Fruit fly (Drosophila melanogaster) whole organism, embryonic: ENCODE measurements around the gene Nsf2.

Experiments used
- Abd-B ChIP-seq: fragments of 200-800 bp; sonication (Bioruptor generic); optimal IDR thresholded peaks from 2 replicates; lab custom pipeline; 2018; ENCODE audit warnings: missing biosample characterization, mild to moderate bottlenecking, missing genetic modification characterization, moderate library complexity
- CG1024 ChIP-seq: fragments of 200-800 bp; sonication (Bioruptor generic); IDR thresholded peaks from 2 replicates; pipeline ENCODE4 v1.3.6; 2022; ENCODE audit warnings: missing biosample characterization, missing genetic modification characterization
- CG10366 ChIP-seq: fragments of 200-800 bp; sonication (Bioruptor generic); IDR thresholded peaks from 2 replicates; pipeline ENCODE4 v1.3.6; 2022; ENCODE audit warnings: missing biosample characterization, missing genetic modification characterization
- CG11560 ChIP-seq: fragments of 200-800 bp; sonication (Bioruptor generic); IDR thresholded peaks from 3 replicates; pipeline ENCODE4 v1.3.6; 2022; ENCODE audit warnings: missing biosample characterization, missing genetic modification characterization
- CG12104 ChIP-seq: fragments of 200-800 bp; sonication (Bioruptor generic); optimal IDR thresholded peaks from 3 replicates; lab custom pipeline; 2016; ENCODE audit warnings: missing biosample characterization, missing genetic modification characterization
- CG12219 ChIP-seq: fragments of 200-800 bp; sonication (Bioruptor generic); optimal IDR thresholded peaks from 3 replicates; lab custom pipeline; 2018; ENCODE audit warnings: missing biosample characterization, mild to moderate bottlenecking, missing genetic modification characterization
- CG13424 ChIP-seq: fragments of 200-800 bp; sonication (Bioruptor generic); optimal IDR thresholded peaks from 2 replicates; lab custom pipeline; 2019; ENCODE audit warnings: missing biosample characterization, mild to moderate bottlenecking, missing genetic modification characterization, moderate library complexity
- CG14667 ChIP-seq: fragments of 200-800 bp; sonication (Bioruptor generic); IDR thresholded peaks from 2 replicates; pipeline ENCODE4 v1.3.6; 2022; ENCODE audit warnings: missing biosample characterization, missing genetic modification characterization
- CG14710 ChIP-seq: fragments of 200-800 bp; sonication (Bioruptor generic); optimal IDR thresholded peaks from 3 replicates; lab custom pipeline; 2019; ENCODE audit warnings: missing biosample characterization, mild to moderate bottlenecking, missing genetic modification characterization, moderate library complexity
- CG1529 ChIP-seq: fragments of 200-800 bp; sonication (Bioruptor generic); optimal IDR thresholded peaks from 3 replicates; lab custom pipeline; 2018; ENCODE audit warnings: missing biosample characterization, missing genetic modification characterization
- CG17385 ChIP-seq: fragments of 200-800 bp; sonication (Bioruptor generic); optimal IDR thresholded peaks from 3 replicates; lab custom pipeline; 2018; ENCODE audit warnings: missing biosample characterization, mild to moderate bottlenecking, missing genetic modification characterization
- CG18476 ChIP-seq: fragments of 200-800 bp; sonication (Bioruptor generic); optimal IDR thresholded peaks from 2 replicates; lab custom pipeline; 2016; ENCODE audit warnings: missing biosample characterization, mild to moderate bottlenecking, missing genetic modification characterization
- CG42726 ChIP-seq: fragments of 200-800 bp; sonication (Bioruptor generic); IDR thresholded peaks from 2 replicates; pipeline ENCODE4 v1.3.6; 2022; ENCODE audit warnings: missing biosample characterization, missing genetic modification characterization; ENCODE audit not compliant: partially characterized antibody
- CG4360 ChIP-seq: fragments of 200-800 bp; sonication (Bioruptor generic); IDR thresholded peaks from 2 replicates; pipeline ENCODE4 v1.3.6; 2022; ENCODE audit warnings: missing biosample characterization, missing genetic modification characterization
- CG43689 ChIP-seq: fragments of 200-800 bp; sonication (Bioruptor generic); IDR thresholded peaks from 2 replicates; pipeline ENCODE4 v1.3.6; 2022; ENCODE audit warnings: missing biosample characterization, missing genetic modification characterization
- CG5180 ChIP-seq: fragments of 200-800 bp; sonication (Bioruptor generic); optimal IDR thresholded peaks from 3 replicates; lab custom pipeline; 2017; ENCODE audit warnings: missing biosample characterization, missing genetic modification characterization, mild to moderate bottlenecking, moderate library complexity, missing genetic modification reagents
- CG6854 ChIP-seq: fragments of 200-800 bp; sonication (Bioruptor generic); optimal IDR thresholded peaks from 3 replicates; lab custom pipeline; 2017; ENCODE audit warnings: missing biosample characterization, mild to moderate bottlenecking, missing genetic modification characterization
- CG8359 ChIP-seq: fragments of 200-800 bp; sonication (Bioruptor generic); optimal IDR thresholded peaks from 2 replicates; lab custom pipeline; 2017; ENCODE audit warnings: missing biosample characterization, mild to moderate bottlenecking, missing genetic modification characterization, borderline replicate concordance
- CG9876 ChIP-seq: fragments of 200-800 bp; sonication (Bioruptor generic); optimal IDR thresholded peaks from 2 replicates; lab custom pipeline; 2016; ENCODE audit warnings: missing biosample characterization, missing genetic modification characterization
- CHES-1-like ChIP-seq: fragments of 200-800 bp; sonication (Bioruptor generic); optimal IDR thresholded peaks from 2 replicates; lab custom pipeline; 2016; ENCODE audit warnings: missing biosample characterization, missing genetic modification characterization
- D ChIP-seq, 2 experiments: fragments of 200-800 bp in 1 of 2; fragments of >200 bp in 1 of 2; sonication (Bioruptor generic) in 1 of 2; optimal IDR thresholded peaks; 2 replicates in 1 of 2; 3 replicates in 1 of 2; lab custom pipeline; 2017; ENCODE audit warnings: mild to moderate bottlenecking in 1 of 2, missing biosample characterization in 1 of 2, missing genetic modification characterization in 1 of 2, missing genetic modification reagents in 1 of 2
- ERR ChIP-seq: fragments of 200-800 bp; sonication (Bioruptor generic); optimal IDR thresholded peaks from 2 replicates; lab custom pipeline; 2016; ENCODE audit warnings: missing biosample characterization, missing genetic modification characterization
- Fer2 ChIP-seq: fragments of 200-800 bp; sonication (Bioruptor generic); optimal IDR thresholded peaks from 2 replicates; lab custom pipeline; 2018; ENCODE audit warnings: missing biosample characterization, mild to moderate bottlenecking, missing genetic modification characterization, moderate library complexity
- Gug ChIP-seq: fragments of 200-800 bp; sonication (Bioruptor generic); IDR thresholded peaks from 4 replicates; pipeline ENCODE4 v1.3.6; 2022; ENCODE audit warnings: missing biosample characterization, missing genetic modification characterization
- Hmr ChIP-seq: fragments of 200-800 bp; sonication (Bioruptor generic); optimal IDR thresholded peaks from 3 replicates; lab custom pipeline; 2017; ENCODE audit warnings: mild to moderate bottlenecking, missing biosample characterization, missing genetic modification reagents, missing genetic modification characterization
- Hmx ChIP-seq: fragments of 200-800 bp; sonication (Bioruptor generic); optimal IDR thresholded peaks from 2 replicates; lab custom pipeline; 2016; ENCODE audit warnings: missing biosample characterization, missing genetic modification characterization
- Max ChIP-seq: fragments of 200-800 bp; sonication (Bioruptor generic); optimal IDR thresholded peaks from 2 replicates; lab custom pipeline; 2016; ENCODE audit warnings: missing biosample characterization, mild to moderate bottlenecking, missing genetic modification characterization
- NfI ChIP-seq: fragments of 200-800 bp; sonication (Bioruptor generic); optimal IDR thresholded peaks from 3 replicates; lab custom pipeline; 2018; ENCODE audit warnings: missing biosample characterization, mild to moderate bottlenecking, missing genetic modification characterization, moderate library complexity
- PHDP ChIP-seq: fragments of 200-800 bp; sonication (Bioruptor generic); optimal IDR thresholded peaks from 3 replicates; lab custom pipeline; 2018; ENCODE audit warnings: missing biosample characterization, mild to moderate bottlenecking, missing genetic modification characterization, moderate library complexity
- Side ChIP-seq: fragments of 200-800 bp; sonication (Bioruptor generic); optimal IDR thresholded peaks from 2 replicates; lab custom pipeline; 2016; ENCODE audit warnings: missing biosample characterization, missing genetic modification characterization
- Sox102F ChIP-seq: fragments of 200-800 bp; sonication (Bioruptor generic); optimal IDR thresholded peaks from 2 replicates; lab custom pipeline; 2018; ENCODE audit warnings: missing biosample characterization, mild to moderate bottlenecking, missing genetic modification characterization, moderate library complexity
- Taf1 ChIP-seq: fragments of 200-800 bp; sonication (Bioruptor generic); IDR thresholded peaks from 2 replicates; pipeline ENCODE4 v1.3.6; 2022; ENCODE audit warnings: missing biosample characterization, missing genetic modification characterization
- Xrp1 ChIP-seq: fragments of 200-800 bp; sonication (Bioruptor generic); IDR thresholded peaks from 2 replicates; pipeline ENCODE4 v1.3.6; 2022; ENCODE audit warnings: missing biosample characterization, missing genetic modification characterization
- bcd ChIP-seq: fragments of 200-800 bp; sonication (Bioruptor generic); optimal IDR thresholded peaks from 2 replicates; lab custom pipeline; 2017; ENCODE audit warnings: missing biosample characterization, mild to moderate bottlenecking, missing genetic modification characterization
- cato ChIP-seq: fragments of 200-800 bp; sonication (Bioruptor generic); optimal IDR thresholded peaks from 2 replicates; lab custom pipeline; 2016; ENCODE audit warnings: missing biosample characterization, missing genetic modification characterization, borderline replicate concordance
- chm ChIP-seq: fragments of 200-800 bp; sonication (Bioruptor generic); IDR thresholded peaks from 2 replicates; pipeline ENCODE4 v1.3.6; 2022; ENCODE audit warnings: missing biosample characterization, missing genetic modification characterization
- corto ChIP-seq: fragments of 200-800 bp; sonication (Bioruptor generic); optimal IDR thresholded peaks from 2 replicates; lab custom pipeline; 2016; ENCODE audit warnings: missing biosample characterization, mild to moderate bottlenecking, missing genetic modification characterization, moderate library complexity
- da ChIP-seq: fragments of 200-800 bp; sonication (Bioruptor generic); optimal IDR thresholded peaks from 2 replicates; lab custom pipeline; 2016; ENCODE audit warnings: missing biosample characterization, missing genetic modification characterization
- esg ChIP-seq: fragments of 200-800 bp; sonication (Bioruptor generic); conservative IDR thresholded peaks from 2 replicates; pipeline ENCODE4 v1.3.6; 2022; ENCODE audit warnings: missing biosample characterization, missing genetic modification characterization
- fd96Cb ChIP-seq: fragments of 200-800 bp; sonication (Bioruptor generic); optimal IDR thresholded peaks from 2 replicates; lab custom pipeline; 2018; ENCODE audit warnings: missing biosample characterization, mild to moderate bottlenecking, missing genetic modification characterization, moderate library complexity
- gro ChIP-seq: fragments of 200-800 bp; sonication (Bioruptor generic); optimal IDR thresholded peaks from 2 replicates; lab custom pipeline; 2016; ENCODE audit warnings: missing biosample characterization, missing genetic modification characterization
- jing ChIP-seq: fragments of 200-800 bp; sonication (Bioruptor generic); optimal IDR thresholded peaks from 2 replicates; lab custom pipeline; 2018; ENCODE audit warnings: missing biosample characterization, mild to moderate bottlenecking, missing genetic modification characterization
- kah ChIP-seq: fragments of 200-800 bp; sonication (Bioruptor generic); optimal IDR thresholded peaks from 2 replicates; lab custom pipeline; 2018; ENCODE audit warnings: missing biosample characterization, mild to moderate bottlenecking, missing genetic modification characterization
- knrl ChIP-seq: fragments of 200-800 bp; sonication (Bioruptor generic); IDR thresholded peaks from 3 replicates; pipeline ENCODE4 v1.3.6; 2022; ENCODE audit warnings: missing biosample characterization, missing genetic modification characterization; ENCODE audit not compliant: partially characterized antibody
- nerfin-2 ChIP-seq: fragments of 200-800 bp; sonication (Bioruptor generic); IDR thresholded peaks from 2 replicates; pipeline ENCODE4 v1.3.6; 2022; ENCODE audit warnings: missing biosample characterization, missing genetic modification characterization; ENCODE audit not compliant: partially characterized antibody
- ranshi ChIP-seq: fragments of 200-800 bp; sonication (Bioruptor generic); IDR thresholded peaks from 2 replicates; pipeline ENCODE4 v1.3.6; 2022; ENCODE audit warnings: missing biosample characterization, missing genetic modification characterization
- sens ChIP-seq: fragments of 200-800 bp; sonication (Bioruptor generic); peaks from one replicate; lab custom pipeline; 2016; ENCODE audit warnings: missing biosample characterization, missing genetic modification characterization
- shn ChIP-seq: fragments of 200-800 bp; sonication (Bioruptor generic); optimal IDR thresholded peaks from 3 replicates; lab custom pipeline; 2016; ENCODE audit warnings: missing biosample characterization, missing genetic modification characterization
- tap ChIP-seq: fragments of 200-800 bp; optimal IDR thresholded peaks from 3 replicates; lab custom pipeline; 2019; ENCODE audit warnings: missing biosample characterization, mild to moderate bottlenecking, missing genetic modification characterization, moderate library complexity

Gene Nsf2

DNA sequence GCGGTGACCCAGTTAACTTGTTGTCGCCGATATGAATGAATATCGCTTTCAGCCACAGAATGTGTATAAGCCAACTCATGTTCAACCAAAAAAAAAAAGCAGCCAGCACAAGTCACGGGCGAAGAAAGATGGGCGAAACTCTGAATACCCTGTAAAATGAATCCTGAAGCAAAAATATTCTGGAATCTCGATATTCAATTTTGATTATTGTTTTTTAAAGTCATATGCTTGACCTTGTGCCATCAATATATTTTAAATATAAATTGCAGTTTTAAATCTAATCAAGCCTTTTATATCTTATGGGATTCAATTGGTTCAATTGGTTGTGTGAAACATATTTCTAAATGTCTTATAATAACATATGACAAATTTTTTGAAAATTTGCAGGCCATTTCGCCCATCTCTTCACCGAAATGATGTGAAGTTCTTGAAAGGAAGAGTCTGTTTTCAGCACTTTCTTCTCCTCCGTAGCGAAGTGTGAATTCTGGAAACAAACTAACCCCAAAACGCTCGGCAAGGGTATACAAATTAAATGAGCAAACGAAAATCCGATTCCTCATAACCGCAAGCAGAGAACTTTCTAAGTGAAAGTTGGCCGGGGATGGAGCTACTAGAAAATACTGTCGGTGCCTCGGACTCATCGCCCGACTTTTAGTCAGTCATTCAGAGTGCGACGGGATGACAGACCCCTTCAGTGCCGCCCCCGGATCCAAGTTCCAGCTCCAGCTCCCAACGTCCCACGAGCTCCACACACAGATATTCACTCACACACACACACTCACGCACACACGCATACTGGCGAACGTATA is 22.0 kb downstream of the Nsf2 start (continued):
- TF ChIP-seq corto (GFP tag; lab: Kevin White, UChicago) (no peak), kah (GFP tag; lab: Kevin White, UChicago) (no peak), CG1024 (GFP tag; lab: Robert Waterston, UW) (no peak), CG12219 (no peak), CG5180 (GFP tag; lab: Kevin White, UChicago) (no peak), nerfin-2 (no peak), NfI (GFP tag; lab: Kevin White, UChicago) (no peak), CG14667 (GFP tag; lab: Robert Waterston, UW) (no peak), Taf1 (no peak), CG17385 (GFP tag; lab: Kevin White, UChicago) (no peak), cato (GFP tag; lab: Kevin White, UChicago) (no peak), Sox102F (GFP tag; lab: Kevin White, UChicago) (peak; percentile 47), ERR (GFP tag; lab: Kevin White, UChicago) (no peak), CG1529 (no peak), jing (GFP tag; lab: Kevin White, UChicago) (no peak), shn (GFP tag; lab: Kevin White, UChicago) (no peak), CG10366 (no peak), CG42726 (GFP tag; lab: Robert Waterston, UW) (no peak), Xrp1 (peak; percentile 18; the same call in 1 of the 2 replicates), bcd (GFP tag; lab: Kevin White, UChicago) (no peak), D (optimal IDR thresholded peaks at IDR 0.05; lab: Kevin White, UChicago) (no peak), D (GFP tag; optimal IDR thresholded peaks at IDR 0.05; lab: Kevin White, UChicago) (no peak), esg (GFP tag; lab: Robert Waterston, UW) (no peak), CG11560 (no peak), PHDP (no peak), CG13424 (no peak), Fer2 (tag; lab: Kevin White, UChicago) (no peak), CG43689 (GFP tag; lab: Robert Waterston, UW) (no peak), knrl (GFP tag; lab: Robert Waterston, UW) (no peak), Gug (GFP tag; lab: Robert Waterston, UW) (no peak), fd96Cb (tag; lab: Kevin White, UChicago) (no peak), CG9876 (GFP tag; lab: Kevin White, UChicago) (no peak), chm (GFP tag; lab: Robert Waterston, UW) (no peak), CG6854 (GFP tag; lab: Kevin White, UChicago) (no peak), CG14710 (no peak), da (GFP tag; lab: Kevin White, UChicago) (no peak), CG18476 (no peak), Max (no peak), Hmr (GFP tag; lab: Kevin White, UChicago) (no peak), Side (GFP tag; lab: Kevin White, UChicago) (no peak), sens (GFP tag; lab: Kevin White, UChicago) (peak; percentile 64), CG8359 (GFP tag; lab: Kevin White, UChicago) (no peak), tap (tag; lab: Kevin White, UChicago) (no peak), gro (GFP tag; lab: Kevin White, UChicago) (no peak), Abd-B (GFP tag; lab: Kevin White, UChicago) (no peak), CG12104 (GFP tag; lab: Kevin White, UChicago) (no peak), CHES-1-like (GFP tag; lab: Kevin White, UChicago) (no peak), CG4360 (GFP tag; lab: Robert Waterston, UW) (no peak), Hmx (GFP tag; lab: Kevin White, UChicago) (no peak), ranshi (GFP tag; lab: Robert Waterston, UW) (no peak)
